Worm (Caenorhabditis elegans) whole organism, L3 larva: ENCODE results near the gene mab-21.

Source experiments
- ama-1 ChIP-seq: fragments of 150-350 bp; optimal IDR thresholded peaks from 2 replicates; lab custom pipeline; 2018
- nhr-76 ChIP-seq: fragments of 150-350 bp; sonication (generic microtip); optimal IDR thresholded peaks from 5 replicates; lab custom pipeline; 2014; ENCODE audit warnings: missing biosample characterization, missing genetic modification characterization

ce11 chrIII:4646246-4646645 lies 45.7 kb downstream of the mab-21 start, which contains the start of gene pqn-29:
- no peak for TF ChIP-seq nhr-76 (tag; lab: Kevin White, UChicago)
- TF ChIP-seq ama-1 (lab: Kevin White, UChicago) = no peak
